Fruit fly (Drosophila melanogaster) whole organism, embryonic: Measurements from ENCODE around the gene Src64B.

Source experiments
- Ada2b ChIP-seq: fragments of 200-800 bp; sonication (Bioruptor generic); IDR thresholded peaks from 2 replicates; pipeline ENCODE4 v1.3.6; 2022; ENCODE audit warnings: missing biosample characterization, missing genetic modification characterization
- Atf6 ChIP-seq: fragments of 200-800 bp; sonication (Bioruptor generic); IDR thresholded peaks from 2 replicates; pipeline ENCODE4 v1.3.6; 2022; ENCODE audit warnings: missing biosample characterization, missing genetic modification characterization
- C15 ChIP-seq: fragments of 200-800 bp; sonication (Bioruptor generic); IDR thresholded peaks from 3 replicates; pipeline ENCODE4 v1.3.6; 2022; ENCODE audit warnings: missing biosample characterization, missing genetic modification characterization
- CG10147 ChIP-seq: fragments of 200-800 bp; sonication (Bioruptor generic); optimal IDR thresholded peaks from 2 replicates; lab custom pipeline; 2019; ENCODE audit warnings: missing biosample characterization, mild to moderate bottlenecking, missing genetic modification characterization, moderate library complexity
- CG10366 ChIP-seq: fragments of 200-800 bp; sonication (Bioruptor generic); IDR thresholded peaks from 2 replicates; pipeline ENCODE4 v1.3.6; 2022; ENCODE audit warnings: missing biosample characterization, missing genetic modification characterization
- CG12155 ChIP-seq: fragments of 200-800 bp; sonication (Bioruptor generic); optimal IDR thresholded peaks from 3 replicates; lab custom pipeline; 2016; ENCODE audit warnings: missing biosample characterization, missing genetic modification characterization
- CG1233 ChIP-seq: fragments of 200-800 bp; sonication (Bioruptor generic); optimal IDR thresholded peaks from 4 replicates; lab custom pipeline; 2018; ENCODE audit warnings: missing biosample characterization, mild to moderate bottlenecking, missing genetic modification characterization
- CG13296 ChIP-seq: fragments of 200-800 bp; sonication (Bioruptor generic); optimal IDR thresholded peaks from 3 replicates; lab custom pipeline; 2018; ENCODE audit warnings: missing biosample characterization, mild to moderate bottlenecking, missing genetic modification characterization
- CG16779 ChIP-seq: fragments of 200-800 bp; sonication (Bioruptor generic); IDR thresholded peaks from 2 replicates; pipeline ENCODE4 v1.3.6; 2022; ENCODE audit warnings: missing biosample characterization, missing genetic modification characterization
- CG17612 ChIP-seq: fragments of 200-800 bp; sonication (Bioruptor generic); IDR thresholded peaks from 2 replicates; pipeline ENCODE4 v1.3.6; 2022; ENCODE audit warnings: missing biosample characterization, missing genetic modification characterization
- CG17912 ChIP-seq: fragments of 200-800 bp; sonication (Bioruptor generic); optimal IDR thresholded peaks from 2 replicates; lab custom pipeline; 2018; ENCODE audit warnings: missing biosample characterization, mild to moderate bottlenecking, missing genetic modification characterization
- CG18262 ChIP-seq: fragments of 200-800 bp; optimal IDR thresholded peaks from 3 replicates; lab custom pipeline; 2019; ENCODE audit warnings: missing biosample characterization, mild to moderate bottlenecking, missing genetic modification characterization, moderate library complexity
- CG2875 ChIP-seq: fragments of 200-800 bp; sonication (Bioruptor generic); optimal IDR thresholded peaks from 2 replicates; lab custom pipeline; 2017; ENCODE audit warnings: missing biosample characterization, mild to moderate bottlenecking, missing genetic modification characterization, missing genetic modification reagents
- CG4424 ChIP-seq: fragments of 200-800 bp; sonication (Bioruptor generic); optimal IDR thresholded peaks from 3 replicates; lab custom pipeline; 2016; ENCODE audit warnings: missing biosample characterization, missing genetic modification characterization
- CG4617 ChIP-seq: fragments of 200-800 bp; sonication (Bioruptor generic); optimal IDR thresholded peaks from 3 replicates; lab custom pipeline; 2016; ENCODE audit warnings: missing biosample characterization, missing genetic modification characterization, borderline replicate concordance
- CG6654 ChIP-seq: fragments of 200-800 bp; sonication (Bioruptor generic); optimal IDR thresholded peaks from 2 replicates; lab custom pipeline; 2017; ENCODE audit warnings: missing biosample characterization, mild to moderate bottlenecking, missing genetic modification characterization
- CG8089 ChIP-seq: fragments of 200-800 bp; sonication (Bioruptor generic); optimal IDR thresholded peaks from 3 replicates; lab custom pipeline; 2016; ENCODE audit warnings: missing biosample characterization, missing genetic modification characterization
- CG8765 ChIP-seq: fragments of 200-800 bp; sonication (Bioruptor generic); IDR thresholded peaks from 2 replicates; pipeline ENCODE4 v1.3.6; 2022; ENCODE audit warnings: missing biosample characterization, missing genetic modification characterization
- CG8944 ChIP-seq: fragments of 200-800 bp; sonication (Bioruptor generic); optimal IDR thresholded peaks from 3 replicates; lab custom pipeline; 2016; ENCODE audit warnings: missing biosample characterization, missing genetic modification characterization
- Camta ChIP-seq: fragments of 200-800 bp; sonication (Bioruptor generic); optimal IDR thresholded peaks from 2 replicates; lab custom pipeline; 2016; ENCODE audit warnings: missing biosample characterization, missing genetic modification characterization
- Dbx ChIP-seq: fragments of 200-800 bp; sonication (Bioruptor generic); IDR thresholded peaks from 3 replicates; pipeline ENCODE4 v1.3.6; 2022; ENCODE audit warnings: missing biosample characterization, missing genetic modification characterization
- HHEX ChIP-seq: fragments of 200-800 bp; sonication (Bioruptor generic); optimal IDR thresholded peaks from 3 replicates; lab custom pipeline; 2017; ENCODE audit warnings: missing biosample characterization, mild to moderate bottlenecking, missing genetic modification characterization, missing genetic modification reagents
- HLH3B ChIP-seq: fragments of 200-800 bp; sonication (Bioruptor generic); IDR thresholded peaks from 2 replicates; pipeline ENCODE4 v1.3.6; 2022; ENCODE audit warnings: missing biosample characterization, missing genetic modification characterization
- HLH4C ChIP-seq: fragments of 200-800 bp; sonication (Bioruptor generic); IDR thresholded peaks from 3 replicates; pipeline ENCODE4 v1.3.6; 2022; ENCODE audit warnings: missing biosample characterization, missing genetic modification characterization; ENCODE audit not compliant: partially characterized antibody
- HLHmδ ChIP-seq: fragments of 200-800 bp; sonication (Bioruptor generic); optimal IDR thresholded peaks from 2 replicates; lab custom pipeline; 2018; ENCODE audit warnings: missing biosample characterization, mild to moderate bottlenecking, missing genetic modification characterization, moderate library complexity
- Hr39 ChIP-seq: fragments of >200 bp; optimal IDR thresholded peaks from 2 replicates; lab custom pipeline; 2017
- Myb ChIP-seq: fragments of 200-800 bp; sonication (Bioruptor generic); optimal IDR thresholded peaks from 2 replicates; lab custom pipeline; 2016; ENCODE audit warnings: missing biosample characterization, missing genetic modification characterization
- NK7.1 ChIP-seq: fragments of 200-800 bp; sonication (Bioruptor generic); optimal IDR thresholded peaks from 3 replicates; lab custom pipeline; 2016; ENCODE audit warnings: missing biosample characterization, missing genetic modification characterization
- Sox102F ChIP-seq: fragments of 200-800 bp; sonication (Bioruptor generic); optimal IDR thresholded peaks from 2 replicates; lab custom pipeline; 2018; ENCODE audit warnings: missing biosample characterization, mild to moderate bottlenecking, missing genetic modification characterization, moderate library complexity
- Stat92E ChIP-seq, 3 experiments: fragments of >200 bp in 2 of 3; fragments of 200-800 bp in 1 of 3; sonication (Bioruptor generic) in 1 of 3; optimal IDR thresholded peaks; 2 replicates each; lab custom pipeline; 2017 to 2019; ENCODE audit warnings: missing biosample characterization in 3 of 3, missing genetic modification characterization in 3 of 3, mild to moderate bottlenecking in 1 of 3, moderate library complexity in 1 of 3
- Xbp1 ChIP-seq: fragments of 200-800 bp; sonication (Bioruptor generic); optimal IDR thresholded peaks from 3 replicates; lab custom pipeline; 2016; ENCODE audit warnings: missing biosample characterization, mild to moderate bottlenecking, missing genetic modification characterization
- Xrp1 ChIP-seq: fragments of 200-800 bp; sonication (Bioruptor generic); IDR thresholded peaks from 2 replicates; pipeline ENCODE4 v1.3.6; 2022; ENCODE audit warnings: missing biosample characterization, missing genetic modification characterization
- bbx ChIP-seq: fragments of 200-800 bp; sonication (Bioruptor generic); IDR thresholded peaks from 2 replicates; pipeline ENCODE4 v1.3.6; 2022; ENCODE audit warnings: missing biosample characterization, missing genetic modification characterization; ENCODE audit not compliant: partially characterized antibody
- caup ChIP-seq: fragments of 200-800 bp; sonication (Bioruptor generic); optimal IDR thresholded peaks from 3 replicates; lab custom pipeline; 2017; ENCODE audit warnings: missing biosample characterization, mild to moderate bottlenecking, missing genetic modification characterization, moderate library complexity; ENCODE audit not compliant: severe bottlenecking
- chif ChIP-seq, 2 experiments: fragments of 200-800 bp; sonication (Bioruptor generic); optimal IDR thresholded peaks; 3 replicates each; lab custom pipeline; 2016; ENCODE audit warnings: missing biosample characterization in 2 of 2, missing genetic modification characterization in 2 of 2
- chinmo ChIP-seq: fragments of 200-800 bp; sonication (Bioruptor generic); IDR thresholded peaks from 4 replicates; pipeline ENCODE4 v1.3.6; 2022; ENCODE audit warnings: missing biosample characterization, missing genetic modification characterization; ENCODE audit not compliant: partially characterized antibody
- croc ChIP-seq: fragments of 200-800 bp; sonication (Bioruptor generic); conservative IDR thresholded peaks from 3 replicates; pipeline ENCODE4 v1.3.6; 2022; ENCODE audit warnings: missing biosample characterization, missing genetic modification characterization
- cwo ChIP-seq: fragments of 200-800 bp; sonication (Bioruptor generic); optimal IDR thresholded peaks from 3 replicates; lab custom pipeline; 2017; ENCODE audit warnings: missing biosample characterization, missing genetic modification characterization, mild to moderate bottlenecking, moderate library complexity, missing genetic modification reagents
- dan ChIP-seq: fragments of 200-800 bp; sonication (Bioruptor generic); IDR thresholded peaks from 2 replicates; pipeline ENCODE4 v1.3.6; 2022; ENCODE audit warnings: missing biosample characterization, missing genetic modification characterization
- ewg ChIP-seq: fragments of 200-800 bp; sonication (Bioruptor generic); optimal IDR thresholded peaks from 3 replicates; lab custom pipeline; 2017; ENCODE audit warnings: mild to moderate bottlenecking, missing biosample characterization, missing genetic modification reagents, missing genetic modification characterization
- eyg ChIP-seq: fragments of 200-800 bp; sonication (Bioruptor generic); optimal IDR thresholded peaks from 3 replicates; lab custom pipeline; 2016; ENCODE audit warnings: missing biosample characterization, missing genetic modification characterization
- grau ChIP-seq: fragments of 200-800 bp; optimal IDR thresholded peaks from 3 replicates; lab custom pipeline; 2019; ENCODE audit warnings: missing biosample characterization, mild to moderate bottlenecking, missing genetic modification characterization, moderate library complexity
- h ChIP-seq: fragments of >200 bp; optimal IDR thresholded peaks from 2 replicates; lab custom pipeline; 2017
- lmd ChIP-seq: fragments of 200-800 bp; sonication (Bioruptor generic); IDR thresholded peaks from 2 replicates; pipeline ENCODE4 v1.3.6; 2022; ENCODE audit warnings: missing biosample characterization, missing genetic modification characterization
- mam ChIP-seq: fragments of 200-800 bp; sonication (Bioruptor generic); optimal IDR thresholded peaks from 3 replicates; lab custom pipeline; 2016; ENCODE audit warnings: missing biosample characterization, missing genetic modification characterization
- mirr ChIP-seq: fragments of 200-800 bp; sonication (Bioruptor generic); optimal IDR thresholded peaks from 3 replicates; lab custom pipeline; 2018; ENCODE audit warnings: missing biosample characterization, mild to moderate bottlenecking, missing genetic modification characterization
- org-1 ChIP-seq: fragments of 200-800 bp; sonication (Bioruptor generic); optimal IDR thresholded peaks from 2 replicates; lab custom pipeline; 2017; ENCODE audit warnings: missing biosample characterization, missing genetic modification characterization
- pzg ChIP-seq: fragments of 200-800 bp; sonication (Bioruptor generic); optimal IDR thresholded peaks from 3 replicates; lab custom pipeline; 2018; ENCODE audit warnings: missing biosample characterization, mild to moderate bottlenecking, missing genetic modification characterization, moderate library complexity
- rib ChIP-seq: fragments of 200-800 bp; sonication (Bioruptor generic); IDR thresholded peaks from 2 replicates; pipeline ENCODE4 v1.3.6; 2022; ENCODE audit warnings: missing biosample characterization, missing genetic modification characterization
- ro ChIP-seq: fragments of 200-800 bp; sonication (Bioruptor generic); IDR thresholded peaks from 2 replicates; pipeline ENCODE4 v1.3.6; 2022; ENCODE audit warnings: missing biosample characterization, missing genetic modification characterization
- ttk ChIP-seq: fragments of 200-800 bp; sonication (Bioruptor generic); IDR thresholded peaks from 2 replicates; pipeline ENCODE4 v2.1.2; 2022; ENCODE audit warnings: missing biosample characterization, missing genetic modification characterization

Src64B gene

dm6 chr3L:4613083-4613482 lies 12.9 kb downstream of the Src64B start (continued):
- TF ChIP-seq CG8944 (GFP tag; lab: Kevin White, UChicago) (peak; percentile 68), caup (peak; percentile 91), mirr (GFP tag; lab: Kevin White, UChicago) (peak; percentile 61), Camta (peak; percentile 95), HLHmδ (GFP tag; lab: Kevin White, UChicago) (no peak), mam (GFP tag; lab: Kevin White, UChicago) (peak; percentile 88), Xbp1 (GFP tag; lab: Kevin White, UChicago) (peak; percentile 91), cwo (GFP tag; lab: Kevin White, UChicago) (peak; percentile 88), CG10147 (GFP tag; lab: Kevin White, UChicago) (peak; percentile 94), dan (GFP tag; lab: Robert Waterston, UW) (peak; percentile 55; the same call in 1 of the 2 replicates), HLH4C (no peak), Dbx (GFP tag; lab: Robert Waterston, UW) (peak; percentile 92), Stat92E (GFP tag; optimal IDR thresholded peaks at IDR 0.05; lab: Kevin White, UChicago) (peak in 1 of 3 experiments; percentile 91), Atf6 (GFP tag; lab: Robert Waterston, UW) (peak; percentile 93), CG13296 (GFP tag; lab: Kevin White, UChicago) (peak; percentile 91), Xrp1 (GFP tag; lab: Robert Waterston, UW) (peak; percentile 96), ttk (GFP tag; lab: Robert Waterston, UW) (peak; percentile 92), h (lab: Kevin White, UChicago) (no peak), chif (GFP tag; optimal IDR thresholded peaks at IDR 0.05; lab: Kevin White, UChicago) (peak; percentile 90 to 91), rib (peak; percentile 83), org-1 (GFP tag; lab: Kevin White, UChicago) (peak; percentile 84), croc (GFP tag; lab: Robert Waterston, UW) (peak; percentile 83), CG8765 (peak; percentile 75), CG6654 (GFP tag; lab: Kevin White, UChicago) (peak; percentile 80), CG1233 (peak; percentile 95), bbx (GFP tag; lab: Robert Waterston, UW) (no peak), CG2875 (peak; percentile 89), Ada2b (GFP tag; lab: Robert Waterston, UW) (peak; percentile 95), CG4617 (peak; percentile 66), ro (GFP tag; lab: Robert Waterston, UW) (peak; percentile 83), Sox102F (GFP tag; lab: Kevin White, UChicago) (peak; percentile 96), HHEX (peak; percentile 94), pzg (GFP tag; lab: Kevin White, UChicago) (no peak), CG10366 (GFP tag; lab: Robert Waterston, UW) (peak; percentile 91), Myb (GFP tag; lab: Kevin White, UChicago) (peak; percentile 39), CG18262 (tag; lab: Kevin White, UChicago) (peak; percentile 97), CG8089 (GFP tag; lab: Kevin White, UChicago) (peak; percentile 85), CG12155 (GFP tag; lab: Kevin White, UChicago) (peak; percentile 83), ewg (GFP tag; lab: Kevin White, UChicago) (peak; percentile 89), grau (peak; percentile 90), NK7.1 (GFP tag; lab: Kevin White, UChicago) (peak; percentile 85), Hr39 (lab: Kevin White, UChicago) (no peak), eyg (GFP tag; lab: Kevin White, UChicago) (peak; percentile 84), CG4424 (GFP tag; lab: Kevin White, UChicago) (peak; percentile 96), CG16779 (GFP tag; lab: Robert Waterston, UW) (peak; percentile 50; the same call in 1 of the 2 replicates), CG17612 (peak; percentile 79), C15 (GFP tag; lab: Robert Waterston, UW) (peak; percentile 85), chinmo (GFP tag; lab: Robert Waterston, UW) (0 out of 4 replicates have a peak, but pooled peaks have one; percentile 13), CG17912 (peak; percentile 72), HLH3B (GFP tag; lab: Robert Waterston, UW) (peak; percentile 96), lmd (peak; percentile 94)
